Worm (Caenorhabditis elegans) whole organism, L3 larva: Measurements from ENCODE around the gene nhr-19.

Source experiments
- R02D3.7 ChIP-seq: fragments of 150-350 bp; optimal IDR thresholded peaks from 2 replicates; lab custom pipeline; 2014; ENCODE audit warnings: missing biosample characterization, missing genetic modification characterization
- ZK546.5 ChIP-seq: sonication (generic microtip); optimal IDR thresholded peaks from 2 replicates; lab custom pipeline; 2017; ENCODE audit warnings: missing biosample characterization, missing genetic modification characterization
- ama-1 ChIP-seq: fragments of 150-350 bp; optimal IDR thresholded peaks from 2 replicates; lab custom pipeline; 2018
- ceh-28 ChIP-seq: fragments of 150-350 bp; optimal IDR thresholded peaks from 2 replicates; lab custom pipeline; 2014; ENCODE audit warnings: missing biosample characterization, missing genetic modification reagents, missing genetic modification characterization
- daf-12 ChIP-seq: fragments of 150-350 bp; optimal IDR thresholded peaks from 2 replicates; lab custom pipeline; 2014; ENCODE audit warnings: missing biosample characterization, missing genetic modification reagents, missing genetic modification characterization
- egl-27 ChIP-seq: sonication (generic microtip); optimal IDR thresholded peaks from 4 replicates; lab custom pipeline; 2017; ENCODE audit warnings: missing biosample characterization, missing genetic modification reagents, missing genetic modification characterization
- egl-5 ChIP-seq: fragments of 150-350 bp; optimal IDR thresholded peaks from 2 replicates; lab custom pipeline; 2017; ENCODE audit warnings: missing biosample characterization, missing genetic modification reagents, missing genetic modification characterization, inconsistent platforms
- elt-1 ChIP-seq: fragments of 150-350 bp; optimal IDR thresholded peaks from 2 replicates; lab custom pipeline; 2014; ENCODE audit warnings: missing biosample characterization, missing genetic modification characterization
- elt-2 ChIP-seq: sonication (generic microtip); optimal IDR thresholded peaks from 2 replicates; lab custom pipeline; 2016; ENCODE audit warnings: missing genetic modification reagents, mild to moderate bottlenecking, missing genetic modification characterization, missing compliant biosample characterization
- elt-3 ChIP-seq, 3 experiments: fragments of 150-350 bp in 1 of 3; sonication (generic microtip) in 2 of 3; optimal IDR thresholded peaks; 2 replicates in 2 of 3; 4 replicates in 1 of 3; lab custom pipeline; 2014 to 2017; ENCODE audit warnings: missing biosample characterization in 3 of 3, missing genetic modification characterization in 3 of 3
- fkh-10 ChIP-seq: sonication (generic microtip); optimal IDR thresholded peaks from 2 replicates; lab custom pipeline; 2017; ENCODE audit warnings: missing biosample characterization, missing genetic modification reagents, missing genetic modification characterization
- fkh-2 ChIP-seq: fragments of 150-350 bp; optimal IDR thresholded peaks from 2 replicates; lab custom pipeline; 2014; ENCODE audit warnings: missing biosample characterization, missing genetic modification reagents, missing genetic modification characterization
- fos-1 ChIP-seq: fragments of 150-350 bp; optimal IDR thresholded peaks from 2 replicates; lab custom pipeline; 2014; ENCODE audit warnings: missing biosample characterization, missing genetic modification characterization
- jun-1 ChIP-seq: fragments of 150-350 bp; optimal IDR thresholded peaks from 2 replicates; lab custom pipeline; 2014; ENCODE audit warnings: missing biosample characterization, missing genetic modification reagents, missing genetic modification characterization
- mdl-1 ChIP-seq: fragments of 150-350 bp; optimal IDR thresholded peaks from 2 replicates; lab custom pipeline; 2014; ENCODE audit warnings: missing biosample characterization, missing genetic modification characterization
- nfya-1 ChIP-seq: sonication (generic microtip); optimal IDR thresholded peaks from 2 replicates; lab custom pipeline; 2017; ENCODE audit warnings: missing genetic modification characterization, mild to moderate bottlenecking, missing compliant biosample characterization, antibody characterized with exemption, moderate library complexity; ENCODE audit not compliant: insufficient read depth
- nhr-11 ChIP-seq: fragments of 150-350 bp; optimal IDR thresholded peaks from 2 replicates; lab custom pipeline; 2014; ENCODE audit warnings: missing biosample characterization, missing genetic modification characterization
- nhr-23 ChIP-seq: fragments of 150-350 bp; optimal IDR thresholded peaks from 2 replicates; lab custom pipeline; 2014; ENCODE audit warnings: missing biosample characterization, missing genetic modification reagents, missing genetic modification characterization
- nhr-237 ChIP-seq: fragments of 150-350 bp; optimal IDR thresholded peaks from 2 replicates; lab custom pipeline; 2014; ENCODE audit warnings: missing biosample characterization, missing genetic modification characterization
- nhr-25 ChIP-seq: sonication (generic microtip); optimal IDR thresholded peaks from 2 replicates; lab custom pipeline; 2017; ENCODE audit warnings: missing biosample characterization, missing genetic modification characterization
- nhr-43 ChIP-seq: sonication (generic microtip); optimal IDR thresholded peaks from 2 replicates; lab custom pipeline; 2016; ENCODE audit warnings: mild to moderate bottlenecking, missing genetic modification characterization, missing compliant biosample characterization; ENCODE audit not compliant: poor library complexity, severe bottlenecking
- pha-4 ChIP-seq: fragments of 150-350 bp; optimal IDR thresholded peaks from 2 replicates; lab custom pipeline; 2014; ENCODE audit warnings: missing biosample characterization, missing genetic modification reagents, missing genetic modification characterization
- sea-2 ChIP-seq: fragments of 150-350 bp; sonication (generic microtip); optimal IDR thresholded peaks from 4 replicates; lab custom pipeline; 2014; ENCODE audit warnings: missing biosample characterization, missing genetic modification reagents, missing genetic modification characterization
- unc-39 ChIP-seq: sonication (generic microtip); optimal IDR thresholded peaks from 4 replicates; lab custom pipeline; 2017; ENCODE audit warnings: missing biosample characterization, missing genetic modification characterization
- unc-62 ChIP-seq: fragments of 150-350 bp; sonication (generic microtip); optimal IDR thresholded peaks from 4 replicates; lab custom pipeline; 2014; ENCODE audit warnings: missing biosample characterization, missing genetic modification reagents, missing genetic modification characterization
- zag-1 ChIP-seq: fragments of 150-350 bp; optimal IDR thresholded peaks from 2 replicates; lab custom pipeline; 2014; ENCODE audit warnings: missing biosample characterization, missing genetic modification characterization
- ztf-11 ChIP-seq: fragments of 150-350 bp; optimal IDR thresholded peaks from 2 replicates; lab custom pipeline; 2014; ENCODE audit warnings: missing biosample characterization, missing genetic modification characterization
- ztf-4 ChIP-seq: fragments of 150-350 bp; optimal IDR thresholded peaks from 2 replicates; lab custom pipeline; 2014; ENCODE audit warnings: missing biosample characterization, missing genetic modification characterization

nhr-19 gene

ce11 chrII:9618759-9619158, 13.4 kb upstream of the nhr-19 start:
- TF ChIP-seq unc-62 (GFP tag; lab: Kevin White, UChicago) (no peak), pha-4 (tag; lab: Kevin White, UChicago) (peak; percentile 52), nhr-43 (tag; lab: Kevin White, UChicago) (peak; percentile 38), ama-1 (peak; percentile 42)

ce11 chrII:9617902-9618245, 12.5 kb upstream of the nhr-19 start:
- TF ChIP-seq nfya-1 (tag; lab: Kevin White, UChicago) (no peak), egl-5 (tag; lab: Kevin White, UChicago) (no peak), nhr-23 (tag; lab: Kevin White, UChicago) (no peak), nhr-43 (tag; lab: Kevin White, UChicago) (peak; percentile 69), elt-2 (tag; lab: Kevin White, UChicago) (peak; percentile 10), egl-27 (tag; lab: Kevin White, UChicago) (no peak), R02D3.7 (tag; lab: Kevin White, UChicago) (peak; percentile 11)

ce11 chrII:9617039-9617901, 11.9 kb upstream of the nhr-19 start, which contains the start of gene hal-3:
hal-3 (minus strand) TSS chrII:9617125.
- peak; percentile 41 for TF ChIP-seq ama-1
- peak; percentile 34 for TF ChIP-seq nfya-1 (tag; lab: Kevin White, UChicago)
- TF ChIP-seq unc-62 (GFP tag; lab: Kevin White, UChicago), result no peak
- no peak for TF ChIP-seq unc-39
- TF ChIP-seq ceh-28 (tag; lab: Kevin White, UChicago), result peak; percentile 74
- TF ChIP-seq jun-1 (tag; lab: Kevin White, UChicago), result peak; percentile 35
- TF ChIP-seq daf-12 (tag; lab: Kevin White, UChicago), result peak; percentile 14
- TF ChIP-seq, all 47 proteins: peak for 5

ce11 chrII:9614728-9615127, 9.4 kb upstream of the nhr-19 start, which contains the start of gene hlh-6:
hlh-6 (minus strand) TSS chrII:9614828.
- no peak for TF ChIP-seq ZK546.5 (tag; lab: Kevin White, UChicago)
- TF ChIP-seq fos-1 (tag; lab: Kevin White, UChicago), result no peak
- no peak for TF ChIP-seq fkh-2 (tag; lab: Kevin White, UChicago)
- no peak for TF ChIP-seq ztf-4 (tag; lab: Kevin White, UChicago)
- no peak for TF ChIP-seq zag-1 (tag; lab: Kevin White, UChicago)
- TF ChIP-seq nhr-25 (tag; lab: Kevin White, UChicago), result no peak
- TF ChIP-seq fkh-10 (GFP tag; lab: Kevin White, UChicago), result no peak
- TF ChIP-seq unc-39, result no peak
- no peak for TF ChIP-seq ztf-11 (tag; lab: Kevin White, UChicago)
- TF ChIP-seq nhr-43 (tag; lab: Kevin White, UChicago), result no peak
- TF ChIP-seq elt-3 (tag; optimal IDR thresholded peaks at IDR 0.05; lab: Kevin White, UChicago), result no peak
- TF ChIP-seq, all 47 proteins: peak for 0

ce11 chrII:9611347-9611923, 6.1 kb upstream of the nhr-19 start, which contains the start of the genes T15H9.5 and T15H9.4:
T15H9.5 (minus strand) TSS chrII:9611447.
T15H9.4 (plus strand) TSS chrII:9611873.
- no peak for TF ChIP-seq elt-1
- TF ChIP-seq unc-62 (GFP tag; lab: Kevin White, UChicago), result no peak
- no peak for TF ChIP-seq fkh-2 (tag; lab: Kevin White, UChicago)
- no peak for TF ChIP-seq nhr-237 (tag; lab: Kevin White, UChicago)
- TF ChIP-seq nhr-11 (tag; lab: Kevin White, UChicago), result no peak
- no peak for TF ChIP-seq fkh-10 (GFP tag; lab: Kevin White, UChicago)
- no peak for TF ChIP-seq sea-2
- TF ChIP-seq egl-5 (tag; lab: Kevin White, UChicago), result no peak
- TF ChIP-seq mdl-1 (tag; lab: Kevin White, UChicago), result no peak
- TF ChIP-seq ztf-11 (tag; lab: Kevin White, UChicago), result no peak
- no peak for TF ChIP-seq nhr-25 (tag; lab: Kevin White, UChicago)
